Worm (Caenorhabditis elegans) whole organism, mixed stage, embryonic: ENCODE results near the gene prcc-1.

Experiments
- M03D4.4 ChIP-seq: sonication (generic microtip); optimal IDR thresholded peaks from 2 replicates; lab custom pipeline; 2017; ENCODE audit warnings: mild to moderate bottlenecking, missing genetic modification characterization, missing compliant biosample characterization
- bed-3 ChIP-seq: fragments of 200-800 bp; sonication (Bioruptor generic); optimal IDR thresholded peaks from 3 replicates; lab custom pipeline; 2018; ENCODE audit warnings: mild to moderate bottlenecking, missing genetic modification characterization, moderate library complexity, missing compliant biosample characterization
- blmp-1 ChIP-seq: fragments of 150-350 bp; optimal IDR thresholded peaks from 2 replicates; lab custom pipeline; 2014; ENCODE audit warnings: missing biosample characterization, missing genetic modification characterization
- ceh-39 ChIP-seq: fragments of 150-350 bp; optimal IDR thresholded peaks from 2 replicates; lab custom pipeline; 2014; ENCODE audit warnings: missing biosample characterization, missing genetic modification characterization
- ceh-43 ChIP-seq: fragments of 200-800 bp; sonication (Bioruptor generic); optimal IDR thresholded peaks from 2 replicates; lab custom pipeline; 2018; ENCODE audit warnings: mild to moderate bottlenecking, missing genetic modification characterization, moderate library complexity, missing compliant biosample characterization
- ceh-83 ChIP-seq: fragments of 200-800 bp; sonication (Bioruptor generic); optimal IDR thresholded peaks from 2 replicates; lab custom pipeline; 2018; ENCODE audit warnings: mild to moderate bottlenecking, missing genetic modification characterization, missing compliant biosample characterization
- ces-1 ChIP-seq: fragments of 150-350 bp; optimal IDR thresholded peaks from 2 replicates; lab custom pipeline; 2014; ENCODE audit warnings: missing biosample characterization, missing genetic modification reagents, missing genetic modification characterization
- cnd-1 ChIP-seq: fragments of 200-800 bp; sonication (Bioruptor generic); optimal IDR thresholded peaks from 2 replicates; lab custom pipeline; 2018; ENCODE audit warnings: mild to moderate bottlenecking, missing genetic modification characterization, missing compliant biosample characterization
- drap-1 ChIP-seq: fragments of 200-800 bp; sonication (Bioruptor generic); optimal IDR thresholded peaks from 3 replicates; lab custom pipeline; 2018; ENCODE audit warnings: mild to moderate bottlenecking, missing genetic modification characterization, missing compliant biosample characterization
- elt-1 ChIP-seq: sonication (generic microtip); optimal IDR thresholded peaks from 2 replicates; lab custom pipeline; 2017; ENCODE audit warnings: missing genetic modification characterization, mild to moderate bottlenecking, missing compliant biosample characterization, antibody characterized with exemption, moderate library complexity, borderline replicate concordance; ENCODE audit not compliant: insufficient read depth
- elt-3 ChIP-seq: fragments of 150-350 bp; optimal IDR thresholded peaks from 2 replicates; lab custom pipeline; 2014; ENCODE audit warnings: missing biosample characterization, missing genetic modification characterization
- flh-1 ChIP-seq: fragments of 200-800 bp; sonication (Bioruptor generic); optimal IDR thresholded peaks from 2 replicates; lab custom pipeline; 2018; ENCODE audit warnings: mild to moderate bottlenecking, missing genetic modification characterization, moderate library complexity, missing compliant biosample characterization
- ham-2 ChIP-seq: fragments of 200-800 bp; sonication (Bioruptor generic); optimal IDR thresholded peaks from 2 replicates; lab custom pipeline; 2018; ENCODE audit warnings: mild to moderate bottlenecking, missing genetic modification characterization, missing compliant biosample characterization
- hlh-1 ChIP-seq: fragments of 150-350 bp; optimal IDR thresholded peaks from 2 replicates; lab custom pipeline; 2014; ENCODE audit warnings: missing biosample characterization, missing genetic modification reagents, missing genetic modification characterization
- lin-32 ChIP-seq: fragments of 200-800 bp; sonication (Bioruptor generic); optimal IDR thresholded peaks from 2 replicates; lab custom pipeline; 2018; ENCODE audit warnings: mild to moderate bottlenecking, missing genetic modification characterization, missing compliant biosample characterization
- lsy-2 ChIP-seq: fragments of 150-350 bp; optimal IDR thresholded peaks from 2 replicates; lab custom pipeline; 2014; ENCODE audit warnings: missing biosample characterization, missing genetic modification characterization
- mab-5 ChIP-seq: fragments of 150-350 bp; optimal IDR thresholded peaks from 2 replicates; lab custom pipeline; 2014; ENCODE audit warnings: missing biosample characterization, missing genetic modification characterization
- mep-1 ChIP-seq: fragments of 150-350 bp; optimal IDR thresholded peaks from 2 replicates; lab custom pipeline; 2017; ENCODE audit warnings: missing biosample characterization, missing genetic modification reagents, missing genetic modification characterization, inconsistent platforms
- mls-2 ChIP-seq: sonication (generic microtip); optimal IDR thresholded peaks from 2 replicates; lab custom pipeline; 2016; ENCODE audit warnings: mild to moderate bottlenecking, missing genetic modification characterization, moderate library complexity, missing compliant biosample characterization
- nhr-12 ChIP-seq: fragments of 150-350 bp; optimal IDR thresholded peaks from 2 replicates; lab custom pipeline; 2014; ENCODE audit warnings: missing biosample characterization, missing genetic modification characterization
- nhr-2 ChIP-seq: fragments of 150-350 bp; optimal IDR thresholded peaks from 2 replicates; lab custom pipeline; 2014; ENCODE audit warnings: missing biosample characterization, missing genetic modification characterization
- nhr-237 ChIP-seq: fragments of 150-350 bp; optimal IDR thresholded peaks from 2 replicates; lab custom pipeline; 2014; ENCODE audit warnings: missing biosample characterization, missing genetic modification characterization
- nhr-28 ChIP-seq: fragments of 150-350 bp; optimal IDR thresholded peaks from 2 replicates; lab custom pipeline; 2014; ENCODE audit warnings: missing biosample characterization, missing genetic modification characterization
- pha-4 ChIP-seq: fragments of 150-350 bp; optimal IDR thresholded peaks from 2 replicates; lab custom pipeline; 2018; ENCODE audit warnings: missing biosample characterization, missing genetic modification reagents, missing genetic modification characterization
- sem-2 ChIP-seq: fragments of 200-800 bp; sonication (Bioruptor generic); optimal IDR thresholded peaks from 2 replicates; lab custom pipeline; 2018; ENCODE audit warnings: mild to moderate bottlenecking, missing genetic modification characterization, missing compliant biosample characterization
- snpc-4 ChIP-seq: fragments of 150-350 bp; optimal IDR thresholded peaks from 2 replicates; lab custom pipeline; 2014; ENCODE audit warnings: missing biosample characterization, missing genetic modification characterization
- sptf-1 ChIP-seq: sonication (generic microtip); optimal IDR thresholded peaks from 2 replicates; lab custom pipeline; 2017; ENCODE audit warnings: mild to moderate bottlenecking, missing genetic modification characterization, moderate library complexity, missing compliant biosample characterization
- tbx-8 ChIP-seq: fragments of 200-800 bp; sonication (Bioruptor generic); optimal IDR thresholded peaks from 2 replicates; lab custom pipeline; 2018; ENCODE audit warnings: mild to moderate bottlenecking, missing genetic modification characterization, moderate library complexity, missing compliant biosample characterization
- unc-120 ChIP-seq: sonication (generic microtip); optimal IDR thresholded peaks from 2 replicates; lab custom pipeline; 2017; ENCODE audit warnings: missing genetic modification characterization, missing compliant biosample characterization; ENCODE audit not compliant: poor library complexity, severe bottlenecking
- unc-39 ChIP-seq: fragments of 150-350 bp; optimal IDR thresholded peaks from 2 replicates; lab custom pipeline; 2014; ENCODE audit warnings: missing biosample characterization, missing genetic modification characterization
- unc-62 ChIP-seq: fragments of 150-350 bp; optimal IDR thresholded peaks from 2 replicates; lab custom pipeline; 2014; ENCODE audit warnings: missing biosample characterization, missing genetic modification reagents, missing genetic modification characterization
- zip-8 ChIP-seq: fragments of 150-350 bp; optimal IDR thresholded peaks from 2 replicates; lab custom pipeline; 2014; ENCODE audit warnings: missing biosample characterization, missing genetic modification characterization
- ztf-11 ChIP-seq: fragments of 150-350 bp; optimal IDR thresholded peaks from 2 replicates; lab custom pipeline; 2014; ENCODE audit warnings: missing biosample characterization, missing genetic modification characterization

prcc-1 gene

DNA sequence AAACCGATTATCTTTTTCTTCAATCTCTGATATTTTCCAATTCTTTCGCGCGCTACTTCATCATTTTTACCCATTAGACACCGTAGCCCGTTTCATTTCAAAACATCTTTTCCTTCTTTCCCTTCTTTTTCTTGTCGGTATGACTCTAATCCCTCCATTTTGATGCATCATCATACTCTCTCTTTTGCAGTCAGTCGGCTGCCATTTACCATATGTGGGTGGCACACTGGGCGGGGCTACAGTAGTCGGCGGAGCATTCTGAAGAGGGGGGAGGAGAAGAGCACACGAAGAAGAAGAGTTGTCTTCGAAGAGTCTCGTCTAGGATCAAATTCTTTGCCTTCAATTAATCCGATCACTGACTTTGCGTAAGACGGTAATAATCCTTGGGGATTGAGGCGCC lies 25.2 kb upstream of the prcc-1 start, which contains the start of gene unc-30:
Gene unc-30 (plus strand): TSS at position 184 of the 400 bp plus-strand sequence.
- TF ChIP-seq lsy-2 (peak; percentile 58), blmp-1 (no peak), mls-2 (no peak)

DNA sequence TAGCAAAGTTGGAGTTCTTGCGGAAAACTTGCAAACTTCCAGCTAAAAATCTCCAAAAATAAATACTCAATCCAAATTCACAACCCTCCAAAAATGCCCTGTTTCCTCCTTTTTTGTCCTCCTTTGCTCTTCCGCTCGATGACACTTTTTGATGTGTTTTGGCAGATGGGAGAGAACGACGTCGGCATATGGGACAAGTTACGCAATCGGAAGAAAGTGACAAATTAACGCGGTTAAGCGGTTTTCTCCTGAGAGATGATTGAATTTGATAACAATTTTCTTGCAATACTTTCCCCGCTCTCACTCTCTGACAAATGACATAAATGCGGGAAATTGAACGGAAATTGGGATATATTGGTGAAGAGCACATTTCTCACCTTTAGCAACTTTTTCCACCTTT lies 23.1 kb upstream of the prcc-1 start:
- no peak for TF ChIP-seq tbx-8
- peak; percentile 59 for TF ChIP-seq nhr-2 (tag; lab: Kevin White, UChicago)
- no peak for TF ChIP-seq flh-1
- TF ChIP-seq zip-8 (tag; lab: Kevin White, UChicago) = peak; percentile 60
- peak; percentile 51 for TF ChIP-seq cnd-1
- TF ChIP-seq unc-62 = peak; percentile 3
- no peak for TF ChIP-seq pha-4 (tag; lab: Kevin White, UChicago)

DNA sequence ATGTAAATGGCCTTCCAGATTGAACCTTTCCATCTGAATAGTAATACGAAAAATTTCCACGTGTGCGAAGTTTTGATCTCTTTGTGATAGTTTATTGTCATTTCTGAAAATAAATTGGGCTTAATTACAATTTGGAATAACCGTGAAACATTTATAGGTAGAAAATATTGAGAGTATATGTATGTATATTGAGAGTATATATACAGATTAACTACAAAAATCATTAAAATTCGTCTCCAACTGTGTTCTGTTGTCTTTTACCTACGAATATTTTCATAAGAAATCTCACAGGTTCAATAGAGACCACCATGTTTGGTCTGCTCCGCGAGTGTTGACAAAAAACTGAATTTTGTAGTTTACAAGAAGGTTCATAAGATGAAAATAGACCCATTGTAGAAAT lies 19.4 kb upstream of the prcc-1 start, which contains the start of gene best-2:
Gene best-2 (minus strand): TSS at position 101 of the 400 bp plus-strand sequence.
- TF ChIP-seq flh-1 (no peak), ceh-43 (GFP tag; lab: Kevin White, UChicago) (no peak), lin-32 (GFP tag; lab: Kevin White, UChicago) (no peak), nhr-12 (no peak), mls-2 (no peak), ces-1 (GFP tag; lab: Kevin White, UChicago) (no peak), ztf-11 (no peak), sptf-1 (tag; lab: Kevin White, UChicago) (no peak), sem-2 (GFP tag; lab: Kevin White, UChicago) (no peak), snpc-4 (tag; lab: Kevin White, UChicago) (no peak), ham-2 (GFP tag; lab: Kevin White, UChicago) (no peak), unc-62 (no peak), M03D4.4 (tag; lab: Kevin White, UChicago) (no peak), cnd-1 (no peak), elt-1 (tag; lab: Kevin White, UChicago) (no peak), ceh-83 (GFP tag; lab: Kevin White, UChicago) (no peak), hlh-1 (no peak), unc-39 (tag; lab: Kevin White, UChicago) (no peak)
- TF ChIP-seq, all 35 proteins: peak for 0

DNA sequence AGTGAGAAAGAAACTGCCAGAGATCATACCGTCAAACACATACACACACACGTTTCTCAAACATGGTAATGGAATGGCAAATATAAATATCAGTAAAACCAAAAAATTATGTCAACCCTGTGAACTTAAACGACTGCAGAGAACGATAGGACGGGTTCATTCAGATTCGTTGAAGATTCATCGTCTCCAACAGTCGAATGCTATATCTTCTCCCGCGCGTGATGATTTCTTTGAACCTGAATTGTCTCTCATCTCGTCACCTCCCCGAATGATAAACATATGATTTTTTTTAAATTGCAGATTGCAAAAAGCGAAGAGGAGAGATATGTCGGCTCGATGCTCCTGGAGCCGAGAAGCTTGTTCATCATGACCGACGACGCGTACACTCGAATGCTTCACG lies 17.3 kb upstream of the prcc-1 start:
- TF ChIP-seq hlh-1 (no peak), zip-8 (tag; lab: Kevin White, UChicago) (no peak), bed-3 (no peak), ceh-39 (no peak), pha-4 (tag; lab: Kevin White, UChicago) (no peak), ceh-43 (GFP tag; lab: Kevin White, UChicago) (no peak), lsy-2 (no peak), nhr-12 (no peak), blmp-1 (no peak), unc-62 (no peak), mls-2 (no peak), nhr-237 (tag; lab: Kevin White, UChicago) (no peak), ztf-11 (no peak), mab-5 (tag; lab: Kevin White, UChicago) (no peak), flh-1 (no peak), snpc-4 (tag; lab: Kevin White, UChicago) (no peak)

DNA sequence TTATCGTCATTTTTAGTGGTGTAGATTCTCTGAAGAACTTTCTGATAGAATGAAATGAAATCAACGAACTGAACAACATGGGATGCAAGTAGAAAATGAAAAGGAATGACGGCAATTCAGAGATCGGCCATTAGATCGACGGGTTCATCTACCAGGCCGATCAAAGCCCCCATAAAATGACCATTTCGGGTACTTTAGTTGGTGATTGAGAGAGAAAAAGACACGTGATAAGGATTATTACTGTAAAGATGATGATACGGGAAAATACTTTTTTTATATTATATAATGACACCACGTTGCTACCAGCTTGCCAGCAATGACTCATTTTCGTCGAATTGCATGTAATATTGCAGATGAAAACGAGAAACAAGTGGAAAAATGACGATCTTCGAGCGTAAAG lies 16.2 kb upstream of the prcc-1 start, which contains the start of gene best-1:
Gene best-1 (minus strand): TSS at position 29 of the 400 bp plus-strand sequence.
- TF ChIP-seq mls-2 = no peak
- no peak for TF ChIP-seq sptf-1 (tag; lab: Kevin White, UChicago)
- TF ChIP-seq blmp-1 = no peak
- no peak for TF ChIP-seq ces-1 (GFP tag; lab: Kevin White, UChicago)
- no peak for TF ChIP-seq nhr-28 (tag; lab: Kevin White, UChicago)
- no peak for TF ChIP-seq sem-2 (GFP tag; lab: Kevin White, UChicago)
- TF ChIP-seq snpc-4 (tag; lab: Kevin White, UChicago) = no peak
- no peak for TF ChIP-seq unc-120 (tag; lab: Kevin White, UChicago)
- TF ChIP-seq hlh-1 = no peak
- TF ChIP-seq bed-3 = no peak
- TF ChIP-seq zip-8 (tag; lab: Kevin White, UChicago) = no peak
- no peak for TF ChIP-seq ceh-43 (GFP tag; lab: Kevin White, UChicago)
- no peak for TF ChIP-seq pha-4 (tag; lab: Kevin White, UChicago)

DNA sequence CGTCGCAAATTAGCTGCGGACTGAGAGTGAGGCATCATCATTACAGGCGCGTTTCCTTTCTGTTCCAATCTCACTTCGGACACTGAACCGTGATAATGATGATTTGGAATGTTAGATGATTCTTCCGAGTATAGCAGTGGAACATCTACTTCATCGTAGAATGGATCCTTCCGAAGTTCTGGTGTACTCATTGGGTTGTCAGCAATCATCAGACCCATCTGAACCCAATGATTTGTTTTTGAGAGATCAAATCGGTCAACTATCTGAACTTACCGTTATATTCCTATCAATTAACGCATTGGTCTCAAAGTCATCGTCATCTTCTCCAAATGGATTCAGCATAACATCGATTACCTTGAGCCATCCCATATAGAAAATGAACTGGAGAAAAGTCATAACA lies 14.8 kb upstream of the prcc-1 start:
- TF ChIP-seq zip-8 (tag; lab: Kevin White, UChicago) = no peak
- TF ChIP-seq blmp-1 = no peak
- TF ChIP-seq bed-3 = no peak
- no peak for TF ChIP-seq ceh-83 (GFP tag; lab: Kevin White, UChicago)
- TF ChIP-seq nhr-12 = no peak
- no peak for TF ChIP-seq elt-3
- TF ChIP-seq mab-5 (tag; lab: Kevin White, UChicago) = no peak
- TF ChIP-seq lsy-2 = no peak
- TF ChIP-seq ces-1 (GFP tag; lab: Kevin White, UChicago) = no peak
- no peak for TF ChIP-seq nhr-237 (tag; lab: Kevin White, UChicago)
- TF ChIP-seq drap-1 (GFP tag; lab: Kevin White, UChicago) = no peak
- TF ChIP-seq mep-1 (tag; lab: Kevin White, UChicago) = no peak
- TF ChIP-seq, all 35 proteins: peak for 0
